Worm (Caenorhabditis elegans) whole organism, midembryonic: ENCODE measurements around the gene srh-265.

ENCODE experiments used
- T22C8.4 ChIP-seq: fragments of 200-800 bp; sonication (Bioruptor generic); IDR thresholded peaks from 2 replicates; pipeline ENCODE4 v1.3.6; 2022; ENCODE audit warnings: missing genetic modification characterization, missing compliant biosample characterization
- cog-1 ChIP-seq: sonication (generic microtip); optimal IDR thresholded peaks from 2 replicates; lab custom pipeline; 2016; ENCODE audit warnings: missing genetic modification characterization, missing compliant biosample characterization
- flt-1 ChIP-seq: fragments of 200-800 bp; sonication (Bioruptor generic); IDR thresholded peaks from 2 replicates; pipeline ENCODE4 v1.3.6; 2022; ENCODE audit warnings: missing genetic modification characterization, missing compliant biosample characterization
- med-1 ChIP-seq: sonication (generic microtip); optimal IDR thresholded peaks from 2 replicates; lab custom pipeline; 2017; ENCODE audit warnings: missing genetic modification characterization, mild to moderate bottlenecking, missing compliant biosample characterization, antibody characterized with exemption, missing genetic modification reagents; ENCODE audit not compliant: insufficient read depth
- ref-1 ChIP-seq: fragments of 200-800 bp; sonication (Bioruptor generic); conservative IDR thresholded peaks from 2 replicates; pipeline ENCODE4 v1.3.6; 2022; ENCODE audit warnings: missing genetic modification reagents, missing genetic modification characterization, missing compliant biosample characterization
- ztf-29 ChIP-seq: fragments of 200-800 bp; sonication (Bioruptor generic); IDR thresholded peaks from 2 replicates; pipeline ENCODE4 v1.3.6; 2022; ENCODE audit warnings: missing genetic modification reagents, missing genetic modification characterization, missing compliant biosample characterization

DNA sequence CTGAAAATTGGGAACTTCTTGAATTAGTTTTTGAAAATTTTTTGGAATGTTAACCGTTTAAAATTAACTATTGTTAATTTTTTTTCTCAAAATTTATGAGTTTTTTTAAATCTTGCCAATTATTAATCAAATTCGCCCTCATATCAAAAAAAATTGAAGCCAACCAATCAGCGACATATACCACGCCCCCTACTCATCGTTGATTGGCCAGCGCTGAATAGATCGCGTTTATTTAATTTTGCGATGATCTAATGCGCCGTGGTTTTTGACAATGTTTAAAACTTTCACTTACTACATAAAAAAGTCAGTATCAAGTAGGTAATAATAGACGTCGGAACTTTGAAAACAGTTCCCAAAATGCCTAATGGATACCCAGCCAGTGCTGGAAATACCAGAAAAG lies 26.3 kb downstream of the srh-265 start:
- TF ChIP-seq cog-1 (tag; lab: Kevin White, UChicago) (no peak), flt-1 (GFP tag; lab: Robert Waterston, UW) (no peak), T22C8.4 (GFP tag; lab: Robert Waterston, UW) (no peak), ref-1 (GFP tag; lab: Robert Waterston, UW) (no peak), med-1 (GFP tag; lab: Kevin White, UChicago) (no peak), ztf-29 (no peak)
